Worm (Caenorhabditis elegans): ENCODE data around the gene mboa-4.

- no peak for TF ChIP-seq ceh-36 (tag; optimal IDR thresholded peaks at IDR 0.05)
- TF ChIP-seq ama-1 (optimal IDR thresholded peaks at IDR 0.05): no peak
- TF ChIP-seq hmg-4 (GFP tag; optimal IDR thresholded peaks at IDR 0.05): no peak
- no peak for TF ChIP-seq tbx-37 (GFP tag; conservative IDR thresholded peaks at IDR 0.05)
- TF ChIP-seq hnd-1 (tag; optimal IDR thresholded peaks at IDR 0.05): no peak
- no peak for TF ChIP-seq sea-1 (GFP tag; conservative IDR thresholded peaks at IDR 0.05)
- no peak for TF ChIP-seq flt-1 (GFP tag; IDR thresholded peaks at IDR 0.05)
- TF ChIP-seq B0310.2 (tag; optimal IDR thresholded peaks at IDR 0.05): no peak
- no peak for TF ChIP-seq ets-7 (tag; optimal IDR thresholded peaks at IDR 0.05)
- TF ChIP-seq tra-4 (tag; optimal IDR thresholded peaks at IDR 0.05): no peak
- no peak for TF ChIP-seq F13C5.2 (tag; optimal IDR thresholded peaks at IDR 0.05)
- no peak for TF ChIP-seq hmbx-1 (tag; optimal IDR thresholded peaks at IDR 0.05)
- no peak for TF ChIP-seq pes-1 (GFP tag; IDR thresholded peaks at IDR 0.05)
- no peak for TF ChIP-seq tbx-11 (GFP tag; IDR thresholded peaks at IDR 0.05)
Observed at ce11 chrIV:11145929-11146339, 13.9 kb downstream of the mboa-4 start.

All from whole organism, early embryonic.